Worm (Caenorhabditis elegans) whole organism, L4 larva: ENCODE data around the gene exc-5.

Experiments
- aly-2 ChIP-seq: sonication (generic microtip); optimal IDR thresholded peaks from 2 replicates; lab custom pipeline; 2018; ENCODE audit warnings: missing biosample characterization, missing genetic modification characterization
- ceh-62 ChIP-seq: sonication (generic microtip); optimal IDR thresholded peaks from 2 replicates; lab custom pipeline; 2017; ENCODE audit warnings: missing biosample characterization, missing genetic modification characterization
- ceh-82 ChIP-seq: sonication (generic microtip); optimal IDR thresholded peaks from 2 replicates; lab custom pipeline; 2017; ENCODE audit warnings: missing biosample characterization, missing genetic modification characterization
- hif-1 ChIP-seq, 2 experiments: sonication (generic microtip); optimal IDR thresholded peaks; 2 replicates each; lab custom pipeline; 2016 to 2017; ENCODE audit warnings: missing compliant biosample characterization in 2 of 2, missing genetic modification characterization in 2 of 2, missing genetic modification reagents in 2 of 2, missing genotype in 2 of 2, mild to moderate bottlenecking in 1 of 2
- lin-15B ChIP-seq: fragments of 150-350 bp; sonication (generic microtip); optimal IDR thresholded peaks from 3 replicates; lab custom pipeline; 2014; ENCODE audit warnings: missing biosample characterization, missing genetic modification characterization
- mxl-2 ChIP-seq: fragments of 200-800 bp; sonication (Bioruptor generic); conservative IDR thresholded peaks from 2 replicates; pipeline ENCODE4 v1.3.6; 2022; ENCODE audit warnings: missing genetic modification reagents, missing genetic modification characterization, missing compliant biosample characterization
- nhr-11 ChIP-seq: fragments of 150-350 bp; optimal IDR thresholded peaks from 2 replicates; lab custom pipeline; 2014; ENCODE audit warnings: missing biosample characterization, missing genetic modification characterization
- nhr-42 ChIP-seq: fragments of 200-800 bp; sonication (Bioruptor generic); IDR thresholded peaks from 2 replicates; pipeline ENCODE4 v1.3.6; 2022; ENCODE audit warnings: missing genetic modification characterization, missing compliant biosample characterization
- pha-4 ChIP-seq, 2 experiments: fragments of 150-350 bp in 1 of 2; fragments of 200-800 bp in 1 of 2; sonication (Bioruptor generic) in 1 of 2; IDR thresholded peaks in 1 of 2; optimal IDR thresholded peaks in 1 of 2; 2 replicates each; pipeline versions ENCODE4 v1.3.6 to Lab custom; 2014 to 2022; ENCODE audit warnings: missing genetic modification characterization in 2 of 2, missing genetic modification reagents in 2 of 2, missing biosample characterization in 1 of 2, missing compliant biosample characterization in 1 of 2
- pqm-1 ChIP-seq: sonication (generic microtip); optimal IDR thresholded peaks from 2 replicates; lab custom pipeline; 2017; ENCODE audit warnings: missing biosample characterization, missing genetic modification characterization
- snpc-4 ChIP-seq: fragments of 150-350 bp; optimal IDR thresholded peaks from 2 replicates; lab custom pipeline; 2014; ENCODE audit warnings: missing biosample characterization, missing genetic modification characterization
- unc-62 ChIP-seq, 3 experiments: fragments of 150-350 bp in 1 of 3; sonication (generic microtip); optimal IDR thresholded peaks in 2 of 3; peaks in 1 of 3; 1 replicate in 1 of 3; 2 replicates in 2 of 3; lab custom pipeline; 2014 to 2017; ENCODE audit warnings: missing biosample characterization in 3 of 3, missing genetic modification characterization in 3 of 3, missing genetic modification reagents in 3 of 3, missing genotype in 1 of 3

DNA sequence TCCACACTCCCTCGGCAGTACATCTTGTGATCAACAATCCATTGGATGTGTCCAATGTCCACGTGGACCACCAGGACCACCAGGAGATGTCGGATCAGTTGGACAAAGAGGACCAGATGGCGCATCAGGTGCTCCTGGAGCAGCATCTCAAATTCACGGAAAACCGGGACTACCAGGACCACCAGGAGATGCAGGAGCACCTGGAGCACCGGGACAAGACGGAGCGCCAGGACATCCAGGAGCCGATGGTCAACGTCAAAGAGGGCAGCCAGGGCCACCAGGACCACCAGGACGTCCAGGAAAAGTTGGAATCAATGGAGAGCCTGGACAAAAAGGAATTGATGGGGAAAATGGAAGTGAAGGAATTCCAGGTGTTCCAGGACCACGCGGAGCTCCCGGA, 35.5 kb upstream of the exc-5 start:
- TF ChIP-seq pqm-1 (tag; lab: Kevin White, UChicago) (no peak), ceh-82 (no peak), snpc-4 (tag; lab: Kevin White, UChicago) (no peak), pha-4 (GFP tag; IDR thresholded peaks at IDR 0.05; lab: Robert Waterston, UW) (no peak), pha-4 (tag; optimal IDR thresholded peaks at IDR 0.05; lab: Kevin White, UChicago) (no peak), ceh-62 (tag; lab: Kevin White, UChicago) (no peak), nhr-11 (no peak), nhr-42 (GFP tag; lab: Robert Waterston, UW) (no peak), hif-1 (tag; optimal IDR thresholded peaks at IDR 0.05; lab: Kevin White, UChicago) (no peak), lin-15B (tag; lab: Kevin White, UChicago) (no peak), mxl-2 (GFP tag; lab: Robert Waterston, UW) (no peak), aly-2 (tag; lab: Kevin White, UChicago) (no peak), unc-62 (GFP tag; optimal IDR thresholded peaks at IDR 0.05 in 1 of 2; lab: Kevin White, UChicago) (no peak), unc-62 (tag; optimal IDR thresholded peaks at IDR 0.05; lab: Kevin White, UChicago) (no peak)
